Fruit fly (Drosophila melanogaster) S2 (cell line): ENCODE measurements around the gene CG33127.

Source experiments
- CG8478 ChIP-seq: fragments of >200 bp; optimal IDR thresholded peaks from 2 replicates; lab custom pipeline; 2018
- CTCF ChIP-seq, 2 experiments: fragments of >200 bp; optimal IDR thresholded peaks; 2 replicates each; lab custom pipeline; 2018

DNA sequence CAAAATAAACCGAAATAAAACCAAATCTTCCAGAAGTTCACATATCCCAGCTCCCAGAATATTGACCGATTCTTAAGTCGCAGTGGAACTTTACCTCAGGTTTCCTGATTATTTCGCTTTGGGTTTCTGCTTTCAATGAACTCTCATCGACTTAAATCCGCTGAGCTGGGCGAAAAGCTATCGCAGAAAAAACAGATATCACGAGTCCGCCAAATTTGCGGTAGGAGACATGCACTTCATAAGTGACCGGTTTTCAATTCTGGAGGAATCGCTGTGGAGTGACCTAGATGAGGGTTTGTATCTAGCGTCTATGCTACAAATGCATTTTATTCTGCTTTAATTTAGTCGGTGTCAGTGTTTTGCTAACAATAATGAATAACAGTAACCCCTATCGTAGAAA lies 16.7 kb upstream of the CG33127 start:
- TF ChIP-seq CTCF (optimal IDR thresholded peaks at IDR 0.05; lab: Kevin White, UChicago) (no peak), CG8478 (lab: Kevin White, UChicago) (no peak)
